Worm (Caenorhabditis elegans) whole organism, young adult: ENCODE results near the gene W09G12.7.

Experiments
- Y56A3A.18 ChIP-seq: fragments of 200-800 bp; sonication (Bioruptor generic); IDR thresholded peaks from 2 replicates; pipeline ENCODE4 v1.3.6; 2022; ENCODE audit warnings: missing genetic modification reagents, missing genetic modification characterization, missing compliant biosample characterization
- Y95B8A.8 ChIP-seq: fragments of 200-800 bp; sonication (Bioruptor generic); IDR thresholded peaks from 2 replicates; pipeline ENCODE4 v1.3.6; 2022; ENCODE audit warnings: missing genetic modification reagents, missing genetic modification characterization, missing compliant biosample characterization
- ZK185.1 ChIP-seq: sonication (generic microtip); optimal IDR thresholded peaks from 2 replicates; lab custom pipeline; 2016; ENCODE audit warnings: mild to moderate bottlenecking, missing genetic modification characterization, missing compliant biosample characterization; ENCODE audit not compliant: poor library complexity, severe bottlenecking
- ama-1 ChIP-seq, 3 experiments: fragments of 150-350 bp in 1 of 3; sonication (generic microtip) in 2 of 3; optimal IDR thresholded peaks; 2 replicates each; lab custom pipeline; 2014 to 2018; ENCODE audit warnings: missing biosample characterization in 2 of 3, missing genetic modification characterization in 2 of 3, missing genetic modification reagents in 2 of 3
- dpl-1 ChIP-seq: fragments of 150-350 bp; optimal IDR thresholded peaks from 2 replicates; lab custom pipeline; 2014; ENCODE audit warnings: missing biosample characterization, missing genetic modification reagents, missing genetic modification characterization
- egl-18 ChIP-seq: fragments of 200-800 bp; sonication (Bioruptor generic); IDR thresholded peaks from 2 replicates; pipeline ENCODE4 v1.3.6; 2022; ENCODE audit warnings: missing genetic modification reagents, missing genetic modification characterization, missing compliant biosample characterization
- fkh-3 ChIP-seq: sonication (generic microtip); optimal IDR thresholded peaks from 2 replicates; lab custom pipeline; 2016; ENCODE audit warnings: mild to moderate bottlenecking, missing genetic modification characterization, missing compliant biosample characterization
- sdz-38 ChIP-seq: sonication (generic microtip); optimal IDR thresholded peaks from 2 replicates; lab custom pipeline; 2016; ENCODE audit warnings: missing genotype, missing genetic modification characterization, missing compliant biosample characterization
- unc-130 ChIP-seq: sonication (generic microtip); optimal IDR thresholded peaks from 2 replicates; lab custom pipeline; 2016; ENCODE audit warnings: missing genetic modification reagents, missing genetic modification characterization, missing compliant biosample characterization
- unc-62 ChIP-seq: fragments of 150-350 bp; optimal IDR thresholded peaks from 2 replicates; lab custom pipeline; 2014; ENCODE audit warnings: missing biosample characterization, missing genetic modification reagents, missing genetic modification characterization
- ztf-22 ChIP-seq: fragments of 200-800 bp; sonication (Bioruptor generic); optimal IDR thresholded peaks from 2 replicates; lab custom pipeline; 2018; ENCODE audit warnings: mild to moderate bottlenecking, missing genetic modification characterization, moderate library complexity, missing compliant biosample characterization

- TF ChIP-seq ama-1 (optimal IDR thresholded peaks at IDR 0.05; lab: Kevin White, UChicago) (no peak), ama-1 (GFP tag; optimal IDR thresholded peaks at IDR 0.05; lab: Kevin White, UChicago) (no peak), Y95B8A.8 (no peak), dpl-1 (GFP tag; lab: Kevin White, UChicago) (no peak), fkh-3 (tag; lab: Kevin White, UChicago) (no peak), ZK185.1 (tag; lab: Kevin White, UChicago) (no peak), Y56A3A.18 (GFP tag; lab: Robert Waterston, UW) (no peak), egl-18 (GFP tag; lab: Robert Waterston, UW) (no peak), unc-130 (GFP tag; lab: Kevin White, UChicago) (no peak), unc-62 (GFP tag; lab: Kevin White, UChicago) (no peak), sdz-38 (tag; lab: Kevin White, UChicago) (no peak), ztf-22 (GFP tag; lab: Kevin White, UChicago) (no peak)
Observed at ce11 chrIV:1246762-1247436, 18.0 kb downstream of the W09G12.7 start, which contains the start of the genes clec-165 and F38A1.11.
